Worm (Caenorhabditis elegans) whole organism, L4 larva: ENCODE measurements around the gene fbxa-88.
A peak's percentile ranks its signal among the peaks of the same experiment; 100 is the strongest.

ENCODE experiments used
- F49E8.2 ChIP-seq: sonication (generic microtip); optimal IDR thresholded peaks from 2 replicates; lab custom pipeline; 2016; ENCODE audit warnings: missing compliant biosample characterization, mild to moderate bottlenecking, missing genetic modification characterization, borderline replicate concordance
- Y105C5A.15 ChIP-seq: fragments of 200-800 bp; sonication (Bioruptor generic); IDR thresholded peaks from 2 replicates; pipeline ENCODE4 v1.3.6; 2022; ENCODE audit warnings: missing genetic modification characterization, missing compliant biosample characterization
- Y75B8A.6 ChIP-seq: fragments of 200-800 bp; sonication (Bioruptor generic); IDR thresholded peaks from 2 replicates; pipeline ENCODE4 v1.3.6; 2022; ENCODE audit warnings: missing genetic modification reagents, missing genetic modification characterization, missing compliant biosample characterization
- attf-4 ChIP-seq: sonication (generic microtip); optimal IDR thresholded peaks from 3 replicates; lab custom pipeline; 2017; ENCODE audit warnings: missing biosample characterization, missing genetic modification characterization
- ceh-28 ChIP-seq: fragments of 150-350 bp; optimal IDR thresholded peaks from 2 replicates; lab custom pipeline; 2014; ENCODE audit warnings: missing biosample characterization, missing genetic modification reagents, missing genetic modification characterization
- cey-2 ChIP-seq: sonication (generic microtip); optimal IDR thresholded peaks from 3 replicates; lab custom pipeline; 2017; ENCODE audit warnings: missing genetic modification characterization, mild to moderate bottlenecking, missing compliant biosample characterization, antibody characterized with exemption, borderline replicate concordance; ENCODE audit not compliant: insufficient read depth
- ctbp-1 ChIP-seq: fragments of 200-800 bp; sonication (Bioruptor generic); IDR thresholded peaks from 2 replicates; pipeline ENCODE4 v1.3.6; 2022; ENCODE audit warnings: missing genetic modification reagents, missing genetic modification characterization, missing compliant biosample characterization
- daf-16 ChIP-seq, 3 experiments: sonication (generic microtip); optimal IDR thresholded peaks; 2 replicates each; lab custom pipeline; 2016 to 2017; ENCODE audit warnings: missing genetic modification characterization in 3 of 3, missing genetic modification reagents in 3 of 3, mild to moderate bottlenecking in 2 of 3, missing compliant biosample characterization in 2 of 3, missing biosample characterization in 1 of 3, moderate library complexity in 1 of 3
- dmd-9 ChIP-seq: fragments of 200-800 bp; sonication (Bioruptor generic); IDR thresholded peaks from 2 replicates; pipeline ENCODE4 v1.3.6; 2022; ENCODE audit warnings: missing genetic modification reagents, missing genetic modification characterization, missing compliant biosample characterization
- duxl-1 ChIP-seq: sonication (generic microtip); optimal IDR thresholded peaks from 2 replicates; lab custom pipeline; 2016; ENCODE audit warnings: mild to moderate bottlenecking, missing genetic modification characterization, moderate library complexity, missing compliant biosample characterization; ENCODE audit not compliant: poor library complexity
- lin-1 ChIP-seq: fragments of 200-800 bp; sonication (Bioruptor generic); IDR thresholded peaks from 2 replicates; pipeline ENCODE4 v1.3.6; 2022; ENCODE audit warnings: missing genetic modification reagents, missing genetic modification characterization, missing compliant biosample characterization
- lin-13 ChIP-seq: fragments of 150-350 bp; optimal IDR thresholded peaks from 2 replicates; lab custom pipeline; 2014; ENCODE audit warnings: missing biosample characterization, missing genetic modification reagents, missing genetic modification characterization
- lin-38 ChIP-seq: fragments of 200-800 bp; sonication (Bioruptor generic); IDR thresholded peaks from 2 replicates; pipeline ENCODE4 v1.3.6; 2022; ENCODE audit warnings: missing genetic modification reagents, missing genetic modification characterization, missing compliant biosample characterization
- lin-39 ChIP-seq: fragments of 150-350 bp; optimal IDR thresholded peaks from 2 replicates; lab custom pipeline; 2014; ENCODE audit warnings: missing biosample characterization, missing genetic modification reagents, missing genetic modification characterization
- mep-1 ChIP-seq: fragments of 150-350 bp; sonication (generic microtip); optimal IDR thresholded peaks from 3 replicates; lab custom pipeline; 2014; ENCODE audit warnings: missing biosample characterization, missing genetic modification characterization
- mxl-2 ChIP-seq: fragments of 200-800 bp; sonication (Bioruptor generic); conservative IDR thresholded peaks from 2 replicates; pipeline ENCODE4 v1.3.6; 2022; ENCODE audit warnings: missing genetic modification reagents, missing genetic modification characterization, missing compliant biosample characterization
- mxl-3 ChIP-seq: fragments of 200-800 bp; sonication (Bioruptor generic); optimal IDR thresholded peaks from 2 replicates; lab custom pipeline; 2018; ENCODE audit warnings: mild to moderate bottlenecking, missing genetic modification characterization, missing compliant biosample characterization
- nhr-102 ChIP-seq: sonication (generic microtip); optimal IDR thresholded peaks from 2 replicates; lab custom pipeline; 2016; ENCODE audit warnings: mild to moderate bottlenecking, missing genetic modification characterization, moderate library complexity, missing compliant biosample characterization
- nhr-11 ChIP-seq: fragments of 150-350 bp; optimal IDR thresholded peaks from 2 replicates; lab custom pipeline; 2014; ENCODE audit warnings: missing biosample characterization, missing genetic modification characterization
- nhr-28 ChIP-seq: fragments of 150-350 bp; optimal IDR thresholded peaks from 2 replicates; lab custom pipeline; 2014; ENCODE audit warnings: missing biosample characterization, missing genetic modification characterization
- nhr-48 ChIP-seq: sonication (generic microtip); optimal IDR thresholded peaks from 2 replicates; lab custom pipeline; 2016; ENCODE audit warnings: mild to moderate bottlenecking, missing genetic modification characterization, missing compliant biosample characterization
- nhr-6 ChIP-seq: fragments of 150-350 bp; optimal IDR thresholded peaks from 2 replicates; lab custom pipeline; 2014; ENCODE audit warnings: missing biosample characterization, missing genetic modification characterization
- nhr-76 ChIP-seq: fragments of 150-350 bp; optimal IDR thresholded peaks from 2 replicates; lab custom pipeline; 2014; ENCODE audit warnings: missing biosample characterization, missing genetic modification characterization
- nhr-77 ChIP-seq: fragments of 150-350 bp; optimal IDR thresholded peaks from 2 replicates; lab custom pipeline; 2014; ENCODE audit warnings: missing biosample characterization, missing genetic modification characterization
- pha-4 ChIP-seq, 2 experiments: fragments of 150-350 bp in 1 of 2; fragments of 200-800 bp in 1 of 2; sonication (Bioruptor generic) in 1 of 2; IDR thresholded peaks in 1 of 2; optimal IDR thresholded peaks in 1 of 2; 2 replicates each; pipeline versions ENCODE4 v1.3.6 to Lab custom; 2014 to 2022; ENCODE audit warnings: missing genetic modification characterization in 2 of 2, missing genetic modification reagents in 2 of 2, missing biosample characterization in 1 of 2, missing compliant biosample characterization in 1 of 2
- php-3 ChIP-seq: fragments of 200-800 bp; sonication (Bioruptor generic); IDR thresholded peaks from 2 replicates; pipeline ENCODE4 v1.3.6; 2022; ENCODE audit warnings: missing genetic modification reagents, missing genetic modification characterization, missing compliant biosample characterization
- pqm-1 ChIP-seq: sonication (generic microtip); optimal IDR thresholded peaks from 2 replicates; lab custom pipeline; 2017; ENCODE audit warnings: missing biosample characterization, missing genetic modification characterization
- rbr-2 ChIP-seq: sonication (generic microtip); optimal IDR thresholded peaks from 2 replicates; lab custom pipeline; 2016; ENCODE audit warnings: missing genotype, missing genetic modification characterization, missing compliant biosample characterization
- tag-97 ChIP-seq: fragments of 200-800 bp; sonication (Bioruptor generic); IDR thresholded peaks from 2 replicates; pipeline ENCODE4 v1.3.6; 2022; ENCODE audit warnings: missing genetic modification characterization, missing compliant biosample characterization
- tra-1 ChIP-seq: fragments of 200-800 bp; sonication (Bioruptor generic); IDR thresholded peaks from 2 replicates; pipeline ENCODE4 v1.3.6; 2022; ENCODE audit warnings: missing genetic modification reagents, missing genetic modification characterization, missing compliant biosample characterization
- unc-62 ChIP-seq, 3 experiments: fragments of 150-350 bp in 1 of 3; sonication (generic microtip); optimal IDR thresholded peaks in 2 of 3; peaks in 1 of 3; 1 replicate in 1 of 3; 2 replicates in 2 of 3; lab custom pipeline; 2014 to 2017; ENCODE audit warnings: missing biosample characterization in 3 of 3, missing genetic modification characterization in 3 of 3, missing genetic modification reagents in 3 of 3, missing genotype in 1 of 3
- vab-7 ChIP-seq: fragments of 200-800 bp; sonication (Bioruptor generic); IDR thresholded peaks from 2 replicates; pipeline ENCODE4 v1.3.6; 2022; ENCODE audit warnings: missing genetic modification reagents, missing genetic modification characterization, missing compliant biosample characterization
- zfp-2 ChIP-seq: sonication (generic microtip); optimal IDR thresholded peaks from 2 replicates; lab custom pipeline; 2016; ENCODE audit warnings: mild to moderate bottlenecking, missing genetic modification characterization, missing compliant biosample characterization
- ztf-11 ChIP-seq: fragments of 150-350 bp; optimal IDR thresholded peaks from 2 replicates; lab custom pipeline; 2014; ENCODE audit warnings: missing biosample characterization, missing genetic modification characterization

fbxa-88 gene

DNA sequence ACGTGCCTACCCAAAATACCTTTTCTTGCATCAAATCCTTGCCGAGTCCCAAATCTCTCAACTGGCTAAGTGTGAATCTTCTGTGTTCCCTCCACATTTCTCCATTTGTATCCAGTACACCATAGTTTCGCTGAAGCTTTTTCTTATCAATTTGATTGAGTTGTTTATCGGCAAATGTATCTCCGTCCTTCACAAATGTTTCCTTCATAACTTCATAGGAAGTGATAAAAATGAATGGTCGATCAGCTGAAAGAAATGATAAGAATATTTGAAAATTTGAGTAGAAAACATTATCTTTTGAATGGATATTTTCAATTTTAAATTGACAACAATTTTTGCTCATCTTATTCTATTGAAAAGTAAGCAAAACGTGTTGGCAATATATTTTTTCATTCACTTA is 32.3 kb upstream of the fbxa-88 start:
- no peak for TF ChIP-seq rbr-2 (tag; lab: Kevin White, UChicago)
- TF ChIP-seq cey-2 (tag; lab: Kevin White, UChicago) = no peak
- TF ChIP-seq lin-38 = no peak
- TF ChIP-seq php-3 = peak; percentile 44; the same call in 1 of the 2 replicates
- peak; percentile 59 for TF ChIP-seq pqm-1 (tag; lab: Kevin White, UChicago)
- no peak for TF ChIP-seq ztf-11
- no peak for TF ChIP-seq daf-16 (GFP tag; optimal IDR thresholded peaks at IDR 0.05; lab: Kevin White, UChicago)
- TF ChIP-seq daf-16 (tag; optimal IDR thresholded peaks at IDR 0.05; lab: Kevin White, UChicago) = peak; percentile 77
- TF ChIP-seq attf-4 (tag; lab: Kevin White, UChicago) = no peak
- TF ChIP-seq duxl-1 (tag; lab: Kevin White, UChicago) = no peak
- TF ChIP-seq nhr-28 (tag; lab: Kevin White, UChicago) = peak; percentile 58

- no peak for TF ChIP-seq nhr-11 (tag; lab: Kevin White, UChicago)
- no peak for TF ChIP-seq mxl-2 (GFP tag; lab: Robert Waterston, UW)
- TF ChIP-seq tra-1 (GFP tag; lab: Robert Waterston, UW) = no peak
- no peak for TF ChIP-seq lin-1 (GFP tag; lab: Robert Waterston, UW)
- no peak for TF ChIP-seq ctbp-1 (GFP tag; lab: Robert Waterston, UW)
- TF ChIP-seq pha-4 (GFP tag; IDR thresholded peaks at IDR 0.05; lab: Robert Waterston, UW) = no peak
- no peak for TF ChIP-seq pha-4 (tag; optimal IDR thresholded peaks at IDR 0.05; lab: Kevin White, UChicago)
- no peak for TF ChIP-seq zfp-2 (tag; lab: Kevin White, UChicago)
- TF ChIP-seq nhr-77 (tag; lab: Kevin White, UChicago) = no peak
- TF ChIP-seq lin-38 = no peak
- no peak for TF ChIP-seq lin-39 (tag; lab: Kevin White, UChicago)
- no peak for TF ChIP-seq nhr-48 (tag; lab: Kevin White, UChicago)
- no peak for TF ChIP-seq Y75B8A.6
- no peak for TF ChIP-seq mep-1
- TF ChIP-seq F49E8.2 (tag; lab: Kevin White, UChicago) = no peak
- no peak for TF ChIP-seq mxl-3
- no peak for TF ChIP-seq Y105C5A.15 (GFP tag; lab: Robert Waterston, UW)
- TF ChIP-seq nhr-102 (tag; lab: Kevin White, UChicago) = no peak
- no peak for TF ChIP-seq dmd-9 (GFP tag; lab: Robert Waterston, UW)
- TF ChIP-seq lin-13 (GFP tag; lab: Kevin White, UChicago) = no peak
- TF ChIP-seq vab-7 (GFP tag; lab: Robert Waterston, UW) = no peak
Measured at ce11 chrV:16174109-16174508, 31.2 kb upstream of the fbxa-88 start.

DNA sequence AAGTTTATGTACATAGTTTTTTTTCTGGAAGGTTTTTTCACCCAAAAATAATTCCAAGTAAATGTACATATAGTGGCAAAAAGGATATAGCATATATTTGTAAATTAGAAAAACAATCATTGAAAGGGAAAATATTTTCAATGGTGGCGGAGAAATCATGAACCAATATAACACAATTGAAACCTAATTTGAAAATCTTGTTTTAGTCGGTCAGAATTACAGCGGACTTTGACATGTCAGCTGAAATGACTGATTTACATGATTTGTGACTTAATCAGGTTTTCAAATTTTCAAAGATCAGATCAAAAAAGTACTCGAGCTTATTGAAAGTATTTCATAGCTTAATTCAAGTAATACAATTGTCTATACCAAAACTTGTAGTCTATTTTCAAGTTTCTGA is 28.8 kb upstream of the fbxa-88 start, which contains the start of gene K05D4.9:
TSS of gene K05D4.9 (minus strand) at position 101 of the 400 bp plus-strand sequence.
- no peak for TF ChIP-seq nhr-76 (tag; lab: Kevin White, UChicago)
- no peak for TF ChIP-seq tag-97 (GFP tag; lab: Robert Waterston, UW)
- no peak for TF ChIP-seq ceh-28 (tag; lab: Kevin White, UChicago)
- TF ChIP-seq unc-62 (GFP tag; optimal IDR thresholded peaks at IDR 0.05 in 1 of 2; lab: Kevin White, UChicago) = peak in 1 of 2 experiments; percentile 41
- TF ChIP-seq unc-62 (tag; optimal IDR thresholded peaks at IDR 0.05; lab: Kevin White, UChicago) = no peak

DNA sequence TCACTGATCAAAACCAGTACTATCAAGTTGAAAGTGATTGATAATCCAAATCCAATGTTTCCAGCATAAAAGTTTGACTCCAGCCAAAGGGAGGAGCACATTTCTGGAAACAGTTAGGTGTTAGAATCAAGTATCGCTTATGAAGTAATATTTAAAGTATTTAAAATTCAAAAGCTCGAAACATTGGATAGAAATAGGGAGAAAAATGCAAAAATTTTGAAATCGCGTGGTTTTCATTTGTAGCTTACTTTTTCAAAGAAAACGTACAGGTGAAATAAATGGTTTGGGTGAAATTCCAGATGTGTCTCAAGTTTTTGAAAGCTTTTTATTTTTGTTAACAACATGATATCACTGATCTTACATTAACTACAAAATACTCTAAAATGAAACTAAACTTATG is 26.1 kb upstream of the fbxa-88 start, which contains the start of gene str-111:
TSS of gene str-111 (minus strand) at position 101 of the 400 bp plus-strand sequence.
- TF ChIP-seq nhr-11 (tag; lab: Kevin White, UChicago) = no peak
- no peak for TF ChIP-seq nhr-6 (tag; lab: Kevin White, UChicago)
